Fruit fly (Drosophila melanogaster) whole organism, pupa: ENCODE data around the gene TTLL3A.

Experiments
- CG4496 ChIP-seq: fragments of 200-800 bp; sonication (Bioruptor generic); IDR thresholded peaks from 3 replicates; pipeline ENCODE4 v1.3.6; 2022; ENCODE audit warnings: missing biosample characterization, missing genetic modification characterization
- Ets98B ChIP-seq: fragments of 200-800 bp; sonication (Bioruptor generic); IDR thresholded peaks from 2 replicates; pipeline ENCODE4 v1.3.6; 2022; ENCODE audit warnings: missing biosample characterization, missing genetic modification characterization

DNA sequence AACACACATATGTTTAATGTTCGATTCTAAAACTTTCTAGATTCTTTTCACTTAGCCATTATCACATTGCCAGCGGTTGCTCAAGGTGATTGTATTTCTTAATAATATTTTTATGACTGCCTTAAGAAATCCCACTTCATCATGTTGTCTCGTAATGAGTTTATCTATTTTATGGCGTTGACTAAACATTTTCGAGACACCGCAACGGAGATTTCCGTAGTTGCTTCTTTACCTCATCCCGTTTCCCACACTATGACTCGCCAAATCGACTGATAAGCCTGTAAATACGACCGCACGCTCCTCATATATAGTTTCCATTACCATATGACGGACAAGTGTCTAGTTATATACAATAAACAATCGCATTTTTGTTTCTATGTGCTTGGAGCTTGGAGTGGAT is 45.6 kb upstream of the TTLL3A start:
- TF ChIP-seq CG4496 (GFP tag; lab: Robert Waterston, UW) (no peak), Ets98B (GFP tag; lab: Robert Waterston, UW) (no peak)
